Fruit fly (Drosophila melanogaster) Kc167 (cell line): ENCODE results near the gene CG8236.

Experiments
- h ChIP-seq: fragments of >200 bp; optimal IDR thresholded peaks from 3 replicates; lab custom pipeline; 2018; ENCODE audit warnings: missing external identifiers
- insv ChIP-seq: fragments of >200 bp; optimal IDR thresholded peaks from 3 replicates; lab custom pipeline; 2018; ENCODE audit warnings: missing external identifiers
- psq ChIP-seq: fragments of >200 bp; optimal IDR thresholded peaks from 2 replicates; lab custom pipeline; 2017; ENCODE audit warnings: missing external identifiers
- ttk ChIP-seq: sonication (Bioruptor generic); optimal IDR thresholded peaks from 2 replicates; lab custom pipeline; 2017; ENCODE audit warnings: missing external identifiers

DNA sequence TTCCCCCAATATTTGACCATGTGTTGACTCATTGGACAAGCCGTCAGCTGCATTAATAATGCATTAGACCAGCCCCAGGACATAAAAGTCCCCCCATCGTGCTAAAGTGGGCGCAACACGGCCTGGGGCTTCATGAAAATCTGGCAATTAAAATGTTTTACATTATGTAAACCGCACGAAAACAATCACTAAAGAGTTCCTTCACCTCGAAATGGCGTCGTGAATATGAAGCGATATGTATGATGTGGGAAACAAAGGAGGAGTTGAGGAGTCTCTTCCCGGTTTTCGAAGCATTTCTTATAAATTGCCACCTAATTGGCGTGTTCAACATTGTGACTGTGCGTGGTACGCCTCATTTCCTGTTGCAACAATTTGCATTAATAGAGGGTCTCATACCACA is 26.5 kb upstream of the CG8236 start:
- TF ChIP-seq insv (lab: Kevin White, UChicago) (no peak), ttk (lab: Kevin White, UChicago) (no peak), psq (no peak), h (lab: Kevin White, UChicago) (no peak)
